Fruit fly (Drosophila melanogaster) Kc167 (cell line): Measurements from ENCODE around the gene Sam-S.

Experiments
- Myc ChIP-seq: fragments of >200 bp; optimal IDR thresholded peaks from 2 replicates; lab custom pipeline; 2017; ENCODE audit warnings: missing external identifiers
- Sin3A ChIP-seq: fragments of >200 bp; optimal IDR thresholded peaks from 2 replicates; lab custom pipeline; 2018; ENCODE audit warnings: missing external identifiers
- h ChIP-seq: fragments of >200 bp; optimal IDR thresholded peaks from 3 replicates; lab custom pipeline; 2018; ENCODE audit warnings: missing external identifiers
- insv ChIP-seq: fragments of >200 bp; optimal IDR thresholded peaks from 3 replicates; lab custom pipeline; 2018; ENCODE audit warnings: missing external identifiers
- psq ChIP-seq: fragments of >200 bp; optimal IDR thresholded peaks from 2 replicates; lab custom pipeline; 2017; ENCODE audit warnings: missing external identifiers
- ttk ChIP-seq: sonication (Bioruptor generic); optimal IDR thresholded peaks from 2 replicates; lab custom pipeline; 2017; ENCODE audit warnings: missing external identifiers

DNA sequence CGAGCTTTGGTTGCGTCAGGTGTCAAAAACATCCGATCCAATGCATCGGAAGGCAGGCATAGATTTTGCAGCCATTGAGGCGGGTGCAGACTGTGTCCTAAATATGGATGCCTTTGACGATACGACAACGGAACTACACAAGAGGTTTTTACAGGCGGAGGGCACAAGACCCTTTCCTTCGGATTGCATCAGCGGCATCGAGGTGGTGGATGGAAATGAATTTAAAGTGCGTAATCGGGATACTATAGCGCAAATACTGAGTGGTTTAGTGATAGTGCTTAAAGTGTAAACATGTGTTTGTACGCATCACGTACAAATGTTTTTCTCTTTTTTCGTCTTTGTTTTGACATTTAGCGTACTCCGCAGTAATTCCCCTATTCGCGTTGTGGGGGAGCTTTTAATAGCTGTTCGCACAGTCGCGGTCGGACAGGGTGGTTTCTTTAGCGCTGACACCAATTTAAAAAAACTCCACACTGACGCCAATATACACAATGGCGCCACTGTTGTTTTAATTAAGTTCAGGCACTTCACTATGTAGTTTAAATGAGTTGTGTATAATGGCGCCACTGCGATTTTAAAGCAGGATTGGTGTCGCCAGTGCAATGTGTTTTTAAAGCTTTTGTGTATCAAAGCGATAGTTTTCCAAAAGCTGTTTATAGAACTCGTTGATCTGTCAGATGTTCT, 33.8 kb upstream of the Sam-S start:
- TF ChIP-seq ttk (lab: Kevin White, UChicago) (no peak), h (lab: Kevin White, UChicago) (no peak), Sin3A (lab: Kevin White, UChicago) (no peak), Myc (no peak), insv (lab: Kevin White, UChicago) (no peak), psq (lab: Kevin White, UChicago) (peak; percentile 27)
